Worm (Caenorhabditis elegans) whole organism, L3 larva: Measurements from ENCODE around the gene ceh-39.

ENCODE experiments used
- ama-1 ChIP-seq: fragments of 150-350 bp; optimal IDR thresholded peaks from 2 replicates; lab custom pipeline; 2018
- ceh-16 ChIP-seq: sonication (generic microtip); optimal IDR thresholded peaks from 2 replicates; lab custom pipeline; 2017; ENCODE audit warnings: missing biosample characterization, missing genetic modification characterization
- daf-12 ChIP-seq: fragments of 150-350 bp; optimal IDR thresholded peaks from 2 replicates; lab custom pipeline; 2014; ENCODE audit warnings: missing biosample characterization, missing genetic modification reagents, missing genetic modification characterization
- fkh-10 ChIP-seq: sonication (generic microtip); optimal IDR thresholded peaks from 2 replicates; lab custom pipeline; 2017; ENCODE audit warnings: missing biosample characterization, missing genetic modification reagents, missing genetic modification characterization
- lin-39 ChIP-seq: fragments of 150-350 bp; optimal IDR thresholded peaks from 2 replicates; lab custom pipeline; 2018; ENCODE audit warnings: missing biosample characterization, missing genetic modification reagents, missing genetic modification characterization
- lsy-12 ChIP-seq: sonication (generic microtip); optimal IDR thresholded peaks from 2 replicates; lab custom pipeline; 2016; ENCODE audit warnings: mild to moderate bottlenecking, missing genetic modification characterization, missing compliant biosample characterization
- nhr-237 ChIP-seq: fragments of 150-350 bp; optimal IDR thresholded peaks from 2 replicates; lab custom pipeline; 2014; ENCODE audit warnings: missing biosample characterization, missing genetic modification characterization
- nhr-28 ChIP-seq: fragments of 150-350 bp; optimal IDR thresholded peaks from 2 replicates; lab custom pipeline; 2014; ENCODE audit warnings: missing biosample characterization, missing genetic modification characterization
- snpc-4 ChIP-seq: fragments of 150-350 bp; optimal IDR thresholded peaks from 2 replicates; lab custom pipeline; 2014; ENCODE audit warnings: missing biosample characterization, missing genetic modification characterization
- ztf-11 ChIP-seq: fragments of 150-350 bp; optimal IDR thresholded peaks from 2 replicates; lab custom pipeline; 2014; ENCODE audit warnings: missing biosample characterization, missing genetic modification characterization

DNA sequence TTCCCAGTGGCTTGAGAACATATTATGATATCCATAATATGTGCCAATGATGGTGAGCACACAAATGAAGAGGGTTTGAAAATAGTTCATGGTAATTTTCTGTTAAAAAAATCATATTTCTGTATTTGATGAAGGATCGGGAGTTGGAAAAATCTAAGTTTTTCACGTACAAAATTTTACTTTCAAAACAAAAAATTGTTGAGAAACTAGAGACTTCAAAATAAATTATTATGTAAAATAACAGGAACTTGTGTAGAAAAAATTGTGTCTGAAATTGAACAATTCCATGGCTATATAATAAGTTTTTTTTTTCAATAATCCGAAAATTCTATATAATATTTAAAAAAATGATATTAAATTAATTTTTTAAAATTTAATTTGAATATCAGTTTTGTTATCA is 34.7 kb downstream of the ceh-39 start, which contains the start of gene C14E2.4:
- TF ChIP-seq ceh-16 (tag; lab: Kevin White, UChicago) (no peak), lsy-12 (no peak), fkh-10 (GFP tag; lab: Kevin White, UChicago) (no peak), nhr-28 (tag; lab: Kevin White, UChicago) (no peak), nhr-237 (tag; lab: Kevin White, UChicago) (no peak), ama-1 (lab: Kevin White, UChicago) (no peak), daf-12 (tag; lab: Kevin White, UChicago) (no peak), snpc-4 (tag; lab: Kevin White, UChicago) (no peak), ztf-11 (no peak), lin-39 (tag; lab: Kevin White, UChicago) (no peak)
